Fruit fly (Drosophila melanogaster) whole organism: ENCODE measurements around the gene CG7168.

Experiments
- CG8478 ChIP-seq: fragments of >200 bp; optimal IDR thresholded peaks from 2 replicates; lab custom pipeline; 2018; ENCODE audit warnings: inconsistent platforms
- Dll ChIP-seq: fragments of >200 bp; optimal IDR thresholded peaks from 2 replicates; lab custom pipeline; 2017
- EcR ChIP-seq, 2 experiments: fragments of >200 bp; optimal IDR thresholded peaks; 2 replicates each; lab custom pipeline; 2017; ENCODE audit warnings: missing biosample characterization in 2 of 2, missing genetic modification characterization in 2 of 2, missing genetic modification reagents in 2 of 2
- psq ChIP-seq: fragments of >200 bp; optimal IDR thresholded peaks from 2 replicates; lab custom pipeline; 2017
- usp ChIP-seq: fragments of >200 bp; optimal IDR thresholded peaks from 2 replicates; lab custom pipeline; 2017; ENCODE audit warnings: missing biosample characterization, missing genetic modification characterization, mixed read lengths

dm6 chr3R:18245044-18245596, 19.2 kb upstream of the CG7168 start:
- TF ChIP-seq CG8478 (lab: Kevin White, UChicago) (no peak), psq (lab: Kevin White, UChicago) (no peak), EcR (GFP tag; optimal IDR thresholded peaks at IDR 0.05; lab: Kevin White, UChicago) (no peak), Dll (no peak), usp (GFP tag; lab: Kevin White, UChicago) (no peak)
